Fruit fly (Drosophila melanogaster): ENCODE data around the gene dpr19.

dpr19 gene

DNA sequence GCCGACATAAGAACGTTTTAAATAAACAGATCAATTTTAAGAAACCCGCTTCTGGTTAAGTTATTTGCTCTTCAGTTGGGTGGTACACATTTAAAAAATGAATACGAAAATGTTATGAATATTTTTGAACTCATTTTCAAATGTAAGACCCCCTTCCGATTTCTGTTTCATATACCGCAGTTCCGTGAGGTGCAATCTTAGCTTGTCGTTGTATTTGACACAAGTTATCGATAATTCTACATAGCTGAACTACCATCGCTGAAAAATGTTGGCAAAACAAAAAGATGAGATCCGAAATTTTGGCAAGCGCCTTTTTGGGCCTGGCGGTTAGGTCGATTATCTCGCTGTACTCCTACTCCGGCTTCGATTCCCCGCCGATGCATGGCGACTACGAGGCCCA, 3.9 kb downstream of the dpr19 start, which contains the start of gene gny (continued):
- TF ChIP-seq CG2202 (tag; optimal IDR thresholded peaks at IDR 0.05) = no peak
- TF ChIP-seq ewg (GFP tag; optimal IDR thresholded peaks at IDR 0.05) = no peak
- peak; percentile 24 for TF ChIP-seq trem (tag; optimal IDR thresholded peaks at IDR 0.05)
- no peak for TF ChIP-seq CG31388 (GFP tag; optimal IDR thresholded peaks at IDR 0.05)
- no peak for TF ChIP-seq sna (GFP tag; IDR thresholded peaks at IDR 0.05; ENCODE audit: partially characterized antibody)
- no peak for TF ChIP-seq ATbp (GFP tag; optimal IDR thresholded peaks at IDR 0.05)
- peak; percentile 97 for TF ChIP-seq pfk (GFP tag; optimal IDR thresholded peaks at IDR 0.05)
- TF ChIP-seq stwl (tag; optimal IDR thresholded peaks at IDR 0.05) = peak; percentile 42
- TF ChIP-seq ase (GFP tag; IDR thresholded peaks at IDR 0.05) = no peak
- TF ChIP-seq nau (GFP tag; optimal IDR thresholded peaks at IDR 0.05) = no peak
- TF ChIP-seq CG13287 (GFP tag; IDR thresholded peaks at IDR 0.05; ENCODE audit: partially characterized antibody) = peak; percentile 42; the same call in 1 of the 2 replicates
- peak; percentile 40 for TF ChIP-seq YL-1 (GFP tag; optimal IDR thresholded peaks at IDR 0.05)
- TF ChIP-seq Atf3 (GFP tag; optimal IDR thresholded peaks at IDR 0.05) = no peak
- no peak for TF ChIP-seq CG7928 (GFP tag; optimal IDR thresholded peaks at IDR 0.05)

dm6 chr2L:10381890-10382450, 6.0 kb downstream of the dpr19 start, which contains the start of gene CG5096:
TSS of gene CG5096 (plus strand) at chr2L:10382263.
- TF ChIP-seq nmo (GFP tag; optimal IDR thresholded peaks at IDR 0.05) = peak; percentile 88
- TF ChIP-seq zf30C (GFP tag; optimal IDR thresholded peaks at IDR 0.05) = no peak
- TF ChIP-seq phol (tag; optimal IDR thresholded peaks at IDR 0.05) = peak; percentile 81
- TF ChIP-seq CG8765 (GFP tag; IDR thresholded peaks at IDR 0.05) = no peak; the same call in 1 of the 2 replicates
- peak; percentile 80 for TF ChIP-seq Bteb2 (GFP tag; optimal IDR thresholded peaks at IDR 0.05)
- peak; percentile 72 for TF ChIP-seq CG8281 (tag; optimal IDR thresholded peaks at IDR 0.05)
- no peak for TF ChIP-seq CG2129 (GFP tag; IDR thresholded peaks at IDR 0.05; ENCODE audit: partially characterized antibody)
- peak; percentile 60 for TF ChIP-seq CG6254 (GFP tag; optimal IDR thresholded peaks at IDR 0.05)
- peak; percentile 47 for TF ChIP-seq slp2 (GFP tag; optimal IDR thresholded peaks at IDR 0.05)
- no peak for TF ChIP-seq CG9876 (GFP tag; optimal IDR thresholded peaks at IDR 0.05)
- no peak for TF ChIP-seq Bdp1 (GFP tag; optimal IDR thresholded peaks at IDR 0.05)
- TF ChIP-seq sqz (GFP tag; optimal IDR thresholded peaks at IDR 0.05) = peak; percentile 61
- TF ChIP-seq CG5953 (GFP tag; IDR thresholded peaks at IDR 0.05) = peak; percentile 82
- peak; percentile 95 for TF ChIP-seq CG15269 (tag; optimal IDR thresholded peaks at IDR 0.05)
- TF ChIP-seq CG11456 (GFP tag; IDR thresholded peaks at IDR 0.05) = peak; percentile 87
- TF ChIP-seq CG18619 (GFP tag; optimal IDR thresholded peaks at IDR 0.05) = peak; percentile 83
- TF ChIP-seq pan (optimal IDR thresholded peaks at IDR 0.05) = no peak
- peak in 1 of 2 experiments; percentile 91 for TF ChIP-seq pan (GFP tag; optimal IDR thresholded peaks at IDR 0.05 in 1 of 2, IDR thresholded peaks at IDR 0.05 in 1 of 2)
- TF ChIP-seq HmgD (GFP tag; optimal IDR thresholded peaks at IDR 0.05) = no peak
- TF ChIP-seq fru (optimal IDR thresholded peaks at IDR 0.05) = no peak
- no peak for TF ChIP-seq abd-A (tag; optimal IDR thresholded peaks at IDR 0.05)
- peak; percentile 62 for TF ChIP-seq CG4328 (GFP tag; optimal IDR thresholded peaks at IDR 0.05)
- TF ChIP-seq CG32532 (GFP tag; IDR thresholded peaks at IDR 0.05) = peak; percentile 89
- peak; percentile 83 for TF ChIP-seq CG11085 (GFP tag; IDR thresholded peaks at IDR 0.05)
- peak; percentile 79 for TF ChIP-seq Hsf (GFP tag; optimal IDR thresholded peaks at IDR 0.05)
- TF ChIP-seq CG9609 (GFP tag; optimal IDR thresholded peaks at IDR 0.05) = peak; percentile 53
- TF ChIP-seq Taf1 (GFP tag; IDR thresholded peaks at IDR 0.05) = peak; percentile 82
- peak; percentile 84; the same call in 2 of the 3 replicates for TF ChIP-seq CG17361 (GFP tag; IDR thresholded peaks at IDR 0.05)
- TF ChIP-seq CG15601 (tag; optimal IDR thresholded peaks at IDR 0.05) = peak; percentile 83
- TF ChIP-seq Ravus (GFP tag; IDR thresholded peaks at IDR 0.05) = peak; percentile 60
- TF ChIP-seq sim (GFP tag; IDR thresholded peaks at IDR 0.05) = peak; percentile 70; the same call in 1 of the 2 replicates
- TF ChIP-seq mirr (GFP tag; optimal IDR thresholded peaks at IDR 0.05) = peak; percentile 91
- TF ChIP-seq corto (GFP tag; optimal IDR thresholded peaks at IDR 0.05) = peak; percentile 27
- no peak for TF ChIP-seq BEAF-32 (GFP tag; optimal IDR thresholded peaks at IDR 0.05)
- TF ChIP-seq HLH3B (GFP tag; IDR thresholded peaks at IDR 0.05) = peak; percentile 93; the same call in 1 of the 2 replicates
- peak; percentile 81 for TF ChIP-seq onecut (GFP tag; IDR thresholded peaks at IDR 0.05)
